Worm (Caenorhabditis elegans) whole organism, L1 larva: ENCODE results near the gene phf-5.

Experiments used
- C16A3.4 ChIP-seq: fragments of 150-350 bp; optimal IDR thresholded peaks from 2 replicates; lab custom pipeline; 2014; ENCODE audit warnings: missing biosample characterization, missing genetic modification characterization
- F16B12.6 ChIP-seq: fragments of 150-350 bp; optimal IDR thresholded peaks from 2 replicates; lab custom pipeline; 2014; ENCODE audit warnings: missing biosample characterization, missing genetic modification characterization
- blmp-1 ChIP-seq: fragments of 150-350 bp; optimal IDR thresholded peaks from 2 replicates; lab custom pipeline; 2014; ENCODE audit warnings: missing biosample characterization, missing genetic modification characterization
- ceh-63 ChIP-seq: fragments of 200-800 bp; sonication (Bioruptor generic); optimal IDR thresholded peaks from 2 replicates; lab custom pipeline; 2018; ENCODE audit warnings: mild to moderate bottlenecking, missing genetic modification characterization, missing compliant biosample characterization
- ceh-8 ChIP-seq: fragments of 200-800 bp; sonication (Bioruptor generic); optimal IDR thresholded peaks from 2 replicates; lab custom pipeline; 2018; ENCODE audit warnings: mild to moderate bottlenecking, missing genetic modification characterization, moderate library complexity, missing compliant biosample characterization
- ceh-82 ChIP-seq, 3 experiments: fragments of 150-350 bp in 1 of 3; sonication (generic microtip) in 2 of 3; optimal IDR thresholded peaks; 2 replicates each; lab custom pipeline; 2014 to 2017; ENCODE audit warnings: missing biosample characterization in 3 of 3, missing genetic modification characterization in 3 of 3
- ceh-88 ChIP-seq: fragments of 200-800 bp; sonication (Bioruptor generic); IDR thresholded peaks from 2 replicates; pipeline ENCODE4 v1.3.6; 2022; ENCODE audit warnings: missing genetic modification characterization, missing compliant biosample characterization
- ceh-90 ChIP-seq: sonication (generic microtip); optimal IDR thresholded peaks from 2 replicates; lab custom pipeline; 2016; ENCODE audit warnings: missing genetic modification characterization, missing compliant biosample characterization
- ces-1 ChIP-seq: fragments of 150-350 bp; optimal IDR thresholded peaks from 2 replicates; lab custom pipeline; 2014; ENCODE audit warnings: missing biosample characterization, missing genetic modification reagents, missing genetic modification characterization
- dpl-1 ChIP-seq, 3 experiments: fragments of 150-350 bp in 2 of 3; sonication (generic microtip) in 1 of 3; optimal IDR thresholded peaks; 2 replicates each; lab custom pipeline; 2014 to 2017; ENCODE audit warnings: missing biosample characterization in 3 of 3, missing genetic modification characterization in 3 of 3, missing genetic modification reagents in 3 of 3
- efl-1 ChIP-seq, 4 experiments: fragments of 150-350 bp; optimal IDR thresholded peaks in 3 of 4; peaks in 1 of 4; 1 replicate in 1 of 4; 2 replicates in 3 of 4; lab custom pipeline; 2014; ENCODE audit warnings: missing biosample characterization in 2 of 4, missing genetic modification characterization in 2 of 4, missing genetic modification reagents in 2 of 4
- elt-3 ChIP-seq, 6 experiments: fragments of 150-350 bp in 1 of 6; sonication (generic microtip); optimal IDR thresholded peaks; 2 replicates each; lab custom pipeline; 2017 to 2018; ENCODE audit warnings: missing biosample characterization in 6 of 6, missing genetic modification characterization in 6 of 6, inconsistent platforms in 1 of 6
- ets-5 ChIP-seq: fragments of 200-800 bp; sonication (Bioruptor generic); IDR thresholded peaks from 2 replicates; pipeline ENCODE4 v1.3.6; 2022; ENCODE audit warnings: missing genetic modification characterization, missing compliant biosample characterization
- fkh-10 ChIP-seq: sonication (generic microtip); optimal IDR thresholded peaks from 2 replicates; lab custom pipeline; 2017; ENCODE audit warnings: missing biosample characterization, missing genetic modification reagents, missing genetic modification characterization
- fkh-8 ChIP-seq: sonication (generic microtip); optimal IDR thresholded peaks from 2 replicates; lab custom pipeline; 2016; ENCODE audit warnings: mild to moderate bottlenecking, missing genetic modification characterization, missing compliant biosample characterization
- fos-1 ChIP-seq: fragments of 150-350 bp; optimal IDR thresholded peaks from 2 replicates; lab custom pipeline; 2014; ENCODE audit warnings: missing biosample characterization, missing genetic modification characterization
- hlh-17 ChIP-seq: fragments of 200-800 bp; sonication (Bioruptor generic); optimal IDR thresholded peaks from 2 replicates; lab custom pipeline; 2018; ENCODE audit warnings: missing genetic modification characterization, mild to moderate bottlenecking, missing compliant biosample characterization, moderate library complexity, borderline replicate concordance
- irx-1 ChIP-seq: sonication (generic microtip); optimal IDR thresholded peaks from 2 replicates; lab custom pipeline; 2016; ENCODE audit warnings: missing genetic modification characterization, missing compliant biosample characterization
- lin-15B ChIP-seq: fragments of 150-350 bp; sonication (generic microtip); optimal IDR thresholded peaks from 3 replicates; lab custom pipeline; 2014; ENCODE audit warnings: missing biosample characterization, missing genetic modification characterization
- lin-35 ChIP-seq, 2 experiments: fragments of 150-350 bp; optimal IDR thresholded peaks; 2 replicates each; lab custom pipeline; 2014; ENCODE audit warnings: missing biosample characterization in 2 of 2, missing genetic modification characterization in 2 of 2, missing genetic modification reagents in 2 of 2
- lin-39 ChIP-seq: fragments of 150-350 bp; optimal IDR thresholded peaks from 2 replicates; lab custom pipeline; 2014; ENCODE audit warnings: missing biosample characterization, missing genetic modification reagents, missing genetic modification characterization
- lsy-2 ChIP-seq, 2 experiments: fragments of 150-350 bp; optimal IDR thresholded peaks; 2 replicates each; lab custom pipeline; 2014; ENCODE audit warnings: missing biosample characterization in 2 of 2, missing genetic modification characterization in 2 of 2
- mdl-1 ChIP-seq, 2 experiments: fragments of 150-350 bp; optimal IDR thresholded peaks; 2 replicates each; lab custom pipeline; 2014 to 2017; ENCODE audit warnings: missing biosample characterization in 2 of 2, missing genetic modification characterization in 2 of 2, inconsistent platforms in 1 of 2
- mef-2 ChIP-seq: fragments of 150-350 bp; optimal IDR thresholded peaks from 2 replicates; lab custom pipeline; 2014; ENCODE audit warnings: missing biosample characterization, missing genetic modification characterization
- nhr-19 ChIP-seq: fragments of 200-800 bp; sonication (Bioruptor generic); conservative IDR thresholded peaks from 2 replicates; pipeline ENCODE4 v1.3.6; 2022; ENCODE audit warnings: missing genetic modification characterization, missing compliant biosample characterization
- nhr-28 ChIP-seq: fragments of 150-350 bp; optimal IDR thresholded peaks from 2 replicates; lab custom pipeline; 2014; ENCODE audit warnings: missing biosample characterization, missing genetic modification characterization
- nhr-47 ChIP-seq: sonication (generic microtip); optimal IDR thresholded peaks from 2 replicates; lab custom pipeline; 2016; ENCODE audit warnings: mild to moderate bottlenecking, missing genetic modification characterization, moderate library complexity, missing compliant biosample characterization
- nhr-71 ChIP-seq: sonication (generic microtip); optimal IDR thresholded peaks from 2 replicates; lab custom pipeline; 2016; ENCODE audit warnings: mild to moderate bottlenecking, missing genetic modification characterization, moderate library complexity, missing compliant biosample characterization
- nhr-84 ChIP-seq: sonication (generic microtip); optimal IDR thresholded peaks from 2 replicates; lab custom pipeline; 2017; ENCODE audit warnings: missing biosample characterization, missing genetic modification characterization
- nhr-85 ChIP-seq: sonication (generic microtip); peaks from one replicate; lab custom pipeline; 2016; ENCODE audit warnings: missing genetic modification characterization, inconsistent platforms, missing compliant biosample characterization
- pag-3 ChIP-seq: sonication (generic microtip); optimal IDR thresholded peaks from 2 replicates; lab custom pipeline; 2017; ENCODE audit warnings: missing genetic modification characterization, mild to moderate bottlenecking, missing compliant biosample characterization, antibody characterized with exemption, borderline replicate concordance; ENCODE audit not compliant: insufficient read depth
- rnt-1 ChIP-seq: sonication (generic microtip); optimal IDR thresholded peaks from 2 replicates; lab custom pipeline; 2016; ENCODE audit warnings: mild to moderate bottlenecking, missing genetic modification characterization, moderate library complexity, missing compliant biosample characterization
- skn-1 ChIP-seq: fragments of 150-350 bp; optimal IDR thresholded peaks from 2 replicates; lab custom pipeline; 2014; ENCODE audit warnings: missing biosample characterization, missing genetic modification characterization
- sptf-1 ChIP-seq: fragments of 150-350 bp; optimal IDR thresholded peaks from 2 replicates; lab custom pipeline; 2014; ENCODE audit warnings: missing biosample characterization, missing genetic modification characterization
- tbx-2 ChIP-seq: sonication (generic microtip); optimal IDR thresholded peaks from 2 replicates; lab custom pipeline; 2016; ENCODE audit warnings: missing genetic modification characterization, missing compliant biosample characterization
- unc-86 ChIP-seq: sonication (generic microtip); optimal IDR thresholded peaks from 2 replicates; lab custom pipeline; 2016; ENCODE audit warnings: missing genetic modification characterization, missing compliant biosample characterization
- unc-98 ChIP-seq: fragments of 200-800 bp; sonication (Bioruptor generic); IDR thresholded peaks from 2 replicates; pipeline ENCODE4 v1.3.6; 2022; ENCODE audit warnings: missing genetic modification characterization, missing compliant biosample characterization
- xbp-1 ChIP-seq: sonication (generic microtip); optimal IDR thresholded peaks from 2 replicates; lab custom pipeline; 2016; ENCODE audit warnings: missing genetic modification characterization, missing compliant biosample characterization
- zag-1 ChIP-seq: fragments of 150-350 bp; optimal IDR thresholded peaks from 2 replicates; lab custom pipeline; 2014; ENCODE audit warnings: missing biosample characterization, missing genetic modification characterization
- ztf-11 ChIP-seq, 2 experiments: sonication (generic microtip); optimal IDR thresholded peaks; 2 replicates each; lab custom pipeline; 2016 to 2017; ENCODE audit warnings: missing genetic modification characterization in 2 of 2, missing biosample characterization in 1 of 2, missing compliant biosample characterization in 1 of 2

phf-5 gene

ce11 chrIII:2324703-2325102, 18.7 kb upstream of the phf-5 start:
- TF ChIP-seq sptf-1 (no peak), lin-39 (tag; lab: Kevin White, UChicago) (no peak), hlh-17 (GFP tag; lab: Kevin White, UChicago) (no peak)

DNA sequence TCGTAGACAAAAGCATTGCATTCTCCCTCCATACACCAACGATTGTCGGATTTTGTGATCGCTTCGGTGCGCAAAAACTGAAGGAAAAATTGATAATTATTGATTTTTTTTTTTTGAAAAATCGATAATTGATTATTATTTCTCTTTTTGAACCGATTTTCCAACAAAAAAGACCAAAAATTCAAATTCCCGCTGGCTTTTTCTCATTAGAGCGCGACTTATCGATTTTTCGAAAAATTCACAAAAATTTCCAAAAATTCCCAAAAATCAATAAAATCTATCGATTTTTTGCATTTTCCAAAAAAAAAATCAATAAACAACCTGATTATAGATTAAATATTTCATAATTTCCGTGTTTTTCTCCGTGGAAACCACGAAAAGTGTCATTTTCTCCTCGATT, 14.8 kb upstream of the phf-5 start:
- TF ChIP-seq pag-3 (tag; lab: Kevin White, UChicago) (no peak), fkh-10 (GFP tag; lab: Kevin White, UChicago) (no peak), nhr-71 (tag; lab: Kevin White, UChicago) (no peak), nhr-28 (tag; lab: Kevin White, UChicago) (no peak), ztf-11 (tag; optimal IDR thresholded peaks at IDR 0.05; lab: Kevin White, UChicago) (no peak), ceh-88 (GFP tag; lab: Robert Waterston, UW) (no peak), mef-2 (tag; lab: Kevin White, UChicago) (no peak), elt-3 (tag; optimal IDR thresholded peaks at IDR 0.05; lab: Kevin White, UChicago) (no peak), fkh-8 (tag; lab: Kevin White, UChicago) (no peak)

DNA sequence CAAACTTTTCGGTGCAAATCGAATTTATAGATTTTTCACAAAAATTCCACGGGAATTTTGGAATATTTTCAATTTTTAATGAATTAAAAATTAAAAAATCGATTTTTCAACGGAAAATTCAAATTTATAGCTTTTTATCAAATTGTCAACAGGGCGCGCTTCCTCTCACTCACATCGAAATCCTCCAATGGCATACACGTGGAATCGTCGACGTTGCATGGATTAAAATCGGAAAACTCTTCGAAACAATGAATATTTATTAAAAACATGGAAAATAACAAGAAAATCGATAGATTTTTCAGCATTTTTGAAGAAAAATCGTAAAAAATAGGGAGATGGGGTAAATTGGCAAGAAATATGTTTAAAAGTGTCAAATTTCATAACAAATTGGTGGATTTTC, 14.0 kb upstream of the phf-5 start, which contains the start of gene Y54F10BM.12:
Gene Y54F10BM.12, minus strand, starts transcription at position 344 of the 400 bp plus-strand sequence.
- no peak for TF ChIP-seq mdl-1 (tag; optimal IDR thresholded peaks at IDR 0.05; lab: Kevin White, UChicago)
- TF ChIP-seq ceh-8 (GFP tag; lab: Kevin White, UChicago): no peak
- no peak for TF ChIP-seq fos-1
- no peak for TF ChIP-seq ceh-63
- TF ChIP-seq ets-5 (GFP tag; lab: Robert Waterston, UW): no peak
- TF ChIP-seq ceh-82 (tag; optimal IDR thresholded peaks at IDR 0.05; lab: Kevin White, UChicago): no peak
- TF ChIP-seq zag-1 (tag; lab: Kevin White, UChicago): no peak
- TF ChIP-seq ces-1 (GFP tag; lab: Kevin White, UChicago): no peak
- TF ChIP-seq irx-1 (tag; lab: Kevin White, UChicago): no peak
- TF ChIP-seq lin-35 (GFP tag; optimal IDR thresholded peaks at IDR 0.05; lab: Kevin White, UChicago): no peak
- TF ChIP-seq, all 84 proteins: peak for 0

- TF ChIP-seq ceh-8 (GFP tag; lab: Kevin White, UChicago) (no peak), efl-1 (optimal IDR thresholded peaks at IDR 0.05; lab: Kevin White, UChicago) (no peak), efl-1 (GFP tag; optimal IDR thresholded peaks at IDR 0.05 in 1 of 2; lab: Kevin White, UChicago) (peak in 1 of 2 experiments; percentile 72)
Measured at ce11 chrIII:2330389-2330788, 13.0 kb upstream of the phf-5 start.

DNA sequence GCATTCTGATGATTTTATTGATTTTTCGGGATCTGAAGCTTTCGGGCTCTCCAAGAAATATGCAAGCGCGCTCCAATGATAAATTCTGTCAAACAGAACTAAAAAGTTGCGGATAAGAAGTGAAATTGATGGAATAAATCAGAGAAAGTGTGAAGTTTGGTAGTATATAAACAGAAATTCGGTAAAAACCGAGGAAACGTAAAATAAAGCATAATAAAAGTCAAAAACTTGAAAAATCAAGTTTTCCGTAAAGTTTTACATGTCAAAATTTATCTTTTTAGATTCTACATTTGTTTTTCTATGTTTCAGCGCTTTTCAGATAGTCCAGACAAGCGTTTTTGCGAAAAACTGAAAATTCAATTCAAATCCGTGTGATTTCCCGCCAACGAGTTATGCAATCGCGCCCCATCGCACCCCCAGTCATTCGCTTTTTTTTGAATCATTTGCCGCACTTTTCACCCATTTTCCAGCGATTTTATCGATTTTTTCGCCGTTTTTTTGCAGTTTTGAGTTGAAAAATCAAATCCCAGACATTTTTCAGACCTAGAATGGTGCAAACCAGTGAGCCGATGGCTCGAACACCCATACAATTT, 12.2 kb upstream of the phf-5 start, which contains the start of the genes Y54F10BM.13 and ppm-1.D:
Gene Y54F10BM.13, minus strand, starts transcription at position 51 of the 593 bp plus-strand sequence.
Gene ppm-1.D, plus strand, starts transcription at position 540 of the 593 bp plus-strand sequence.
- peak; percentile 18 for TF ChIP-seq irx-1 (tag; lab: Kevin White, UChicago)
- peak; percentile 31 for TF ChIP-seq C16A3.4 (tag; lab: Kevin White, UChicago)
- TF ChIP-seq dpl-1 (GFP tag; optimal IDR thresholded peaks at IDR 0.05; lab: Kevin White, UChicago): peak; percentile 89 to 92 (median 90)
- peak; percentile 29 for TF ChIP-seq tbx-2 (tag; lab: Kevin White, UChicago)
- TF ChIP-seq pag-3 (tag; lab: Kevin White, UChicago): no peak
- peak; percentile 39 to 65 for TF ChIP-seq lsy-2 (tag; optimal IDR thresholded peaks at IDR 0.05; lab: Kevin White, UChicago)
- no peak for TF ChIP-seq rnt-1 (tag; lab: Kevin White, UChicago)
- TF ChIP-seq ceh-90: peak; percentile 34
- TF ChIP-seq nhr-85 (tag; lab: Kevin White, UChicago): peak; percentile 28
- TF ChIP-seq nhr-19: 0 out of 2 replicates have a peak, but pooled peaks have one; percentile 7
- peak; percentile 52 for TF ChIP-seq F16B12.6 (tag; lab: Kevin White, UChicago)
- no peak for TF ChIP-seq nhr-71 (tag; lab: Kevin White, UChicago)
- no peak for TF ChIP-seq sptf-1
- no peak for TF ChIP-seq elt-3 (tag; optimal IDR thresholded peaks at IDR 0.05; lab: Kevin White, UChicago)
- no peak for TF ChIP-seq zag-1 (tag; lab: Kevin White, UChicago)
- TF ChIP-seq unc-86 (tag; lab: Kevin White, UChicago): peak; percentile 19
- peak; percentile 54 for TF ChIP-seq lin-15B (tag; lab: Kevin White, UChicago)
- peak; percentile 94 to 97 for TF ChIP-seq efl-1 (optimal IDR thresholded peaks at IDR 0.05; lab: Kevin White, UChicago)
- TF ChIP-seq efl-1 (GFP tag; optimal IDR thresholded peaks at IDR 0.05 in 1 of 2; lab: Kevin White, UChicago): peak; percentile 93 to 99
- no peak for TF ChIP-seq skn-1 (tag; lab: Kevin White, UChicago)
- peak; percentile 42 for TF ChIP-seq xbp-1
- peak; percentile 91 to 95 for TF ChIP-seq lin-35 (GFP tag; optimal IDR thresholded peaks at IDR 0.05; lab: Kevin White, UChicago)
- peak in 1 of 3 experiments; percentile 41 for TF ChIP-seq ceh-82 (tag; optimal IDR thresholded peaks at IDR 0.05; lab: Kevin White, UChicago)
- TF ChIP-seq fkh-8 (tag; lab: Kevin White, UChicago): peak; percentile 56
- no peak for TF ChIP-seq nhr-84 (tag; lab: Kevin White, UChicago)
- TF ChIP-seq ztf-11 (tag; optimal IDR thresholded peaks at IDR 0.05; lab: Kevin White, UChicago): no peak
- TF ChIP-seq lin-39 (tag; lab: Kevin White, UChicago): no peak
- peak; percentile 35 for TF ChIP-seq blmp-1 (tag; lab: Kevin White, UChicago)
- no peak for TF ChIP-seq nhr-47
- peak; percentile 49; the same call in 1 of the 2 replicates for TF ChIP-seq unc-98 (GFP tag; lab: Robert Waterston, UW)
